Fruit fly (Drosophila melanogaster) whole organism: ENCODE measurements around the gene cni.

Source experiments
- CG8478 ChIP-seq: fragments of >200 bp; optimal IDR thresholded peaks from 2 replicates; lab custom pipeline; 2018; ENCODE audit warnings: inconsistent platforms
- Dll ChIP-seq: fragments of >200 bp; optimal IDR thresholded peaks from 2 replicates; lab custom pipeline; 2017
- EcR ChIP-seq, 2 experiments: fragments of >200 bp; optimal IDR thresholded peaks; 2 replicates each; lab custom pipeline; 2017; ENCODE audit warnings: missing biosample characterization in 2 of 2, missing genetic modification characterization in 2 of 2, missing genetic modification reagents in 2 of 2
- pan ChIP-seq: fragments of >200 bp; optimal IDR thresholded peaks from 2 replicates; lab custom pipeline; 2017
- psq ChIP-seq: fragments of >200 bp; optimal IDR thresholded peaks from 2 replicates; lab custom pipeline; 2017
- usp ChIP-seq: fragments of >200 bp; optimal IDR thresholded peaks from 2 replicates; lab custom pipeline; 2017; ENCODE audit warnings: missing biosample characterization, missing genetic modification characterization, mixed read lengths

Gene cni

DNA sequence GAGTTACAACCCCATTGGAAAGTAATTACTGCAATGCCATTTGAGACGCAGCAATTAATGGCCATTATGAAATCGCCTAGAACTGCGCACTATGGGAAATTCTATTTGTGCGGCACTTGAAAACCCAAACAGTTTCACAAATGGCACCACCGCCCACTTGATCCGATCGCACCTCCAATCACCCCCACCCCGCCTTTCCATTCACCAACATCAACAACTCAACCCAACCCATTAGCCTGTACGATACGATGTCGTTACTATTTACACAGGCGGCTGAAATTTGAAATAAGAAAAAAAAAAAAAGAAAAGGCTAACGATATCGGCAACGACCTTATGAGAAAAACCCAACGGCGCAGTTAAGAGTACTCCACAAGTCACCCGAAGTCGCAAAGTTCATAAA, 6.6 kb upstream of the cni start:
- TF ChIP-seq psq (lab: Kevin White, UChicago) (no peak), pan (lab: Kevin White, UChicago) (no peak), usp (GFP tag; lab: Kevin White, UChicago) (no peak), Dll (lab: Kevin White, UChicago) (no peak)

DNA sequence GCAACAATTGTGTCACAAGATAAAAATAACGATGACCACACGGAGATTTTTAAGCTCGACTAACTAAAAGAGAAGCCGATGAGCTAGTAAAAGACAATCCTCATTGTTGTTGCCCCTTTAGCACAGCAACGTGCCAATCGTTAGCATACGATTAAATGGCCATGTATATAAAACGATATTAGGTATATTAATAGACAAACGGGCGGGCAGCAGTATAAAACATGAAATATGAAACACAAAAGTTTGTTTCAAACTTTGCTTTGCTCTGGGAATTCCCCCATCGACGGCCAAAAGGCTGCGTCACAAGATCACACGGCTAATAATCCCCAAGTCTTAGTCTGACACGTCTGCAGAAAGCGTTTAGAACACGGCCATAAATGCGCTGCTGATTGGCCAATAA, 5.9 kb upstream of the cni start:
- TF ChIP-seq EcR (GFP tag; optimal IDR thresholded peaks at IDR 0.05; lab: Kevin White, UChicago), result no peak
- TF ChIP-seq pan (lab: Kevin White, UChicago), result no peak
- no peak for TF ChIP-seq psq (lab: Kevin White, UChicago)
- no peak for TF ChIP-seq usp (GFP tag; lab: Kevin White, UChicago)
- TF ChIP-seq CG8478, result no peak
- TF ChIP-seq Dll (lab: Kevin White, UChicago), result no peak

- TF ChIP-seq CG8478 (no peak), psq (lab: Kevin White, UChicago) (no peak), Dll (lab: Kevin White, UChicago) (no peak), pan (lab: Kevin White, UChicago) (no peak), usp (GFP tag; lab: Kevin White, UChicago) (no peak), EcR (GFP tag; optimal IDR thresholded peaks at IDR 0.05; lab: Kevin White, UChicago) (no peak)
Measured at dm6 chr2L:16315844-16316243, 5.3 kb upstream of the cni start.

DNA sequence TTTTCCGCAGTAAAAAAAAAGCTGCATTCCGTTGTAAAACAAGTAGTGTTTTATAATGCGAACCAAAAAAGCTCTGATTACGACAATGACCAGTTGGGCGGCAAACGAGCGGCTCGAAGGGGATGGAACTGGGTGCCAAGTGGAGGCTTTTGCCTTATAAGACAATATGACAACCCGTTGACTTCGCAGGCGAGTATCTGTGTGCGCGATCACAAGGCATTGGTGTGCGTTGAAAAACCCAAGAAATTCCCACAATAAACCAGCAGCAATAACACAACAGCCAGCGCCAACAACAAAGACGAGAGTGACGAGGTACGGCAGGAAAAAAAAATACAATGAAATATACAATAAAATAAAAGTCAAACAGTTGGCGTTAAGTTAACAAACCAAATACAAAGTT, 4.5 kb upstream of the cni start:
- TF ChIP-seq EcR (GFP tag; optimal IDR thresholded peaks at IDR 0.05; lab: Kevin White, UChicago) (no peak), usp (GFP tag; lab: Kevin White, UChicago) (no peak), CG8478 (no peak), Dll (lab: Kevin White, UChicago) (no peak), pan (lab: Kevin White, UChicago) (no peak), psq (lab: Kevin White, UChicago) (no peak)

DNA sequence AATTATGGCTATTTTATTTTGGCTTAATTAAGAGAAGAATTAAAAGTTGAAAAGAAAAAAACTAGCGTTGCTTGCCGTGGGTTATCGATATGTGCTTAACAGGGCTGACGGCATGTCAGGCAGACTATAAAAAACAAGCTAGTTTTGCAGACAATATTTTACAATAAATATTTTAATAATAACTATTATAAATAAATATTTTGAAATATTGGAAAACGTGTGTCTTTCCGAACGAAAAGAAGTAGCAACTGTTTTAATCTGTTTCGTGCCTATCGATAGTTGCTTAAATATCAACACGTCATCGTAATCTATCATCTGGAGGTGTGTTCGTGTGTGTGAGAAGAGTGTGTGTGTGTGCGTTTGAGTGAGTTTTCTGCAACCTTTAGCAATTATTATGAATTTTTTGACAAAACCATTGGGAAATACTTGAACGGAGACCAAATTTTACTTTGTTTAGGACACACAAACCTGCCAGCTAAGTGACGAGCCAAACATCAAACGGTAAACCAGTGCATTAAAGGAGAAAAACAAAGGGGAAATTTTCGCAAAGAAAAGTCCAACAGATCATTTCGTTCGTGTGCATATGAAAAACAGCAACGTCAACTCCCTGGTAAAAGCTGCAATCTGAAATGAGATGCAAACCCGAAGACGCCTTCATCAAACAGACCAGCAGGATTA, 3.4 kb downstream of the cni start, which contains the start of the genes CG5861 and Syx5:
Gene CG5861, minus strand, starts transcription at position 273 of the 678 bp plus-strand sequence.
Gene Syx5, plus strand, starts transcription at position 321 of the 678 bp plus-strand sequence.
- TF ChIP-seq EcR (GFP tag; optimal IDR thresholded peaks at IDR 0.05; lab: Kevin White, UChicago), result no peak
- no peak for TF ChIP-seq CG8478
- no peak for TF ChIP-seq usp (GFP tag; lab: Kevin White, UChicago)
- TF ChIP-seq psq (lab: Kevin White, UChicago), result no peak
- no peak for TF ChIP-seq Dll (lab: Kevin White, UChicago)
- TF ChIP-seq pan (lab: Kevin White, UChicago), result no peak

- TF ChIP-seq CG8478 (no peak), psq (lab: Kevin White, UChicago) (no peak), usp (GFP tag; lab: Kevin White, UChicago) (no peak), pan (lab: Kevin White, UChicago) (no peak), EcR (GFP tag; optimal IDR thresholded peaks at IDR 0.05; lab: Kevin White, UChicago) (no peak), Dll (lab: Kevin White, UChicago) (no peak)
Measured at dm6 chr2L:16302773-16303279, 7.7 kb downstream of the cni start, which contains the start of gene GMF. TSS of gene GMF (minus strand) at chr2L:16302954.

DNA sequence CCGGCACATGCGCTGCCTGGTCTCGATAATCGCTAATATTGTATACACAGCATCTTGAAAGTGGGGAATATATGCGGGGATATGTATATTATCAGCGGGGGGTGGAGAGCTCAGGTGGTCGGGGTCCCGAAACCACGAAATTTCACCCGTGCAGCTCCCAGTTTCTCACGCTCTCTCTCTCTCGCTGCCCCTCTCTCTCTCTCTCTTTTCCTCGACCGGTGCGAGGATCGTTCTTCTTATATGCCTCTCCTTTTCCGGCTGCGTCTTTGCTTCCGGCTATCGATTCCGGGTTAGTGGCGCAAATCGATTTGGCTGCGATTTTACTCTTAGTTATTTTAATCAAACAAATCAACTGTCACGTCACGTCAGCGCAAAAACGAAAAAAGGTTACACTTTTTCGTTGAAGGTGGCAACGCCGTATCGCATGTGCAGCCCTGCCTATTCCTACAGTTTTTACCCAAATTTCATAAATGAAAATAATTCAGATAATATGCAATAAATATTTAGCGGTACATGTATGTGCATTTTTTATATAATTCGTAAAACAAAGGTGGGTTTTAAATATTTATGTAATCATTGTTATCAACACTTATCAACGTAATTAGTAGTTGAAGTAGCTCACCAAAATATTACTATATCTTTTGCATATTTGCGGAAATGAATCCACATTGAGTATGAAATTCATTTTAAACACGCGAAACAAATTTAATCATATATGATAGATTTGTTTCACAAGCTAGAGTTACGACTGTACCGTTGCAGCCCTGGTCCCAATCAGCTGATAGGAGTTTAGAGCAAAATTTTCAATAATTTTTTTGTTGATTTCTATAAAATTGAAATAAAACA, 10.8 kb downstream of the cni start, which contains the start of the genes heix and CG17328:
Gene heix, minus strand, starts transcription at position 393 of the 846 bp plus-strand sequence.
Gene CG17328, plus strand, starts transcription at position 478 of the 846 bp plus-strand sequence.
- TF ChIP-seq Dll (lab: Kevin White, UChicago) (no peak), pan (lab: Kevin White, UChicago) (no peak), usp (GFP tag; lab: Kevin White, UChicago) (no peak), CG8478 (no peak), EcR (GFP tag; optimal IDR thresholded peaks at IDR 0.05; lab: Kevin White, UChicago) (no peak), psq (lab: Kevin White, UChicago) (no peak)

DNA sequence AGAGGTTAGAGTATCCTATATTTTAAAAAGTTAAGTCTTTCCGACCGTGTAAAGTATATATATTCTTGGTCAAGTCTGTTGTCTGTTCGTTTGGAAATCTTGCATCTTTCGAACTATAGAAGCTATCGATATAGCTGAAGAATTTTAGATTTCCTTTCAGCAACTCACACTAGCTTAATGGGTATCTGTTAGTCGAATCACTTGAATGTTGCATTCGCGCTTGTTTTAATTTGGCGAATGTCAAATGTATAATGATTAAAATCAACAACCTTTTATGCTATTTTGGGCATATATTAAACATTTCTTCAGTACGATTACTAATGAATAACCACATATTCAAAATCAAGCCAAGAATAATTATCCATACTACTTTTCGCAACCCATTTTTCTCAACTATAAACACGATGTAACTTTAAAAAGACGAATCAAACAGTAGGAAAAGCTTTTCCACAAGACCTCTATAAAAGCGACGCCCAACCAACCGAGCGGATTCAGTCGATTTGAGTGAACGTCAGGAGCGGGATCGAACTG, 16.8 kb downstream of the cni start, which contains the start of gene Cyp303a1:
Gene Cyp303a1, plus strand, starts transcription at position 481 of the 531 bp plus-strand sequence.
- no peak for TF ChIP-seq EcR (GFP tag; optimal IDR thresholded peaks at IDR 0.05; lab: Kevin White, UChicago)
- TF ChIP-seq psq (lab: Kevin White, UChicago), result no peak
- no peak for TF ChIP-seq pan (lab: Kevin White, UChicago)
- TF ChIP-seq CG8478, result no peak
- no peak for TF ChIP-seq usp (GFP tag; lab: Kevin White, UChicago)
- no peak for TF ChIP-seq Dll (lab: Kevin White, UChicago)

DNA sequence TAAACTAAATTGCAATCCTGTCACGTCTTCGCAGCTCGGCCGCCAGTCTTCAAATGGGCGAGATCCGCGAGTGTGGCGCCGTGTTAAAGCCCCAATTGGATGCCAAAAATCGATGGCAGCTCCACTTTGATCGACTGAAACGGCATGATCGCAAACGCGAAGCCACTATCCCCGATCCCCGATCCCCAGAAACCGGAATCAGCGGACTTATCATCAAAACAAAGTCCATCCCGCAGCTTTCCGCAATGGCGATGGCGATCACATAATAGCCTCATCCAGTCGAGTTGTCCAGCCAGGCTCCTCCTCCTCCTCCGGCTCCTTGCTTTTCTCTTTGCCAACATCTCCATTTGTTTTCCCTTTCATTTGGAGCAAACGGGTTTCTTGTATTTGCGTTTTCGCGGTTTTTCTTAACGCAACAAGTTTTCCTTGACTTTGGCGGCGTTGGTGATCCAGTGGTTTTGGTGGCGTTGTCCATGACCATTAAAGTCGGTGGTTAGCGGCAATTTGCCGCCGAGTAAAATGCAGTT, 17.5 kb downstream of the cni start, which contains the start of gene CG13258:
Gene CG13258, minus strand, starts transcription at position 51 of the 527 bp plus-strand sequence.
- TF ChIP-seq usp (GFP tag; lab: Kevin White, UChicago), result no peak
- TF ChIP-seq Dll (lab: Kevin White, UChicago), result no peak
- no peak for TF ChIP-seq EcR (GFP tag; optimal IDR thresholded peaks at IDR 0.05; lab: Kevin White, UChicago)
- TF ChIP-seq pan (lab: Kevin White, UChicago), result no peak
- no peak for TF ChIP-seq psq (lab: Kevin White, UChicago)
- TF ChIP-seq CG8478, result no peak

- TF ChIP-seq CG8478 (no peak), Dll (lab: Kevin White, UChicago) (no peak), psq (lab: Kevin White, UChicago) (no peak), EcR (GFP tag; optimal IDR thresholded peaks at IDR 0.05; lab: Kevin White, UChicago) (no peak), usp (GFP tag; lab: Kevin White, UChicago) (no peak), pan (lab: Kevin White, UChicago) (no peak)
Measured at dm6 chr2L:16290984-16291383, 19.5 kb downstream of the cni start, which contains the start of gene CG17329. TSS of gene CG17329 (plus strand) at chr2L:16291284.
